Worm (Caenorhabditis elegans) whole organism, L1 larva: ENCODE data around the gene gst-10.
A peak's percentile ranks its signal among the peaks of the same experiment; 100 is the strongest.
"Not testable (repeated sequence)": the region's sequence is repeated elsewhere in the genome, so short reads cannot be mapped to it uniquely, and the experiment has no call there.

ENCODE experiments used
- C04F5.9 ChIP-seq: sonication (generic microtip); optimal IDR thresholded peaks from 2 replicates; lab custom pipeline; 2016; ENCODE audit warnings: missing genetic modification characterization, missing compliant biosample characterization
- C16A3.4 ChIP-seq: fragments of 150-350 bp; optimal IDR thresholded peaks from 2 replicates; lab custom pipeline; 2014; ENCODE audit warnings: missing biosample characterization, missing genetic modification characterization
- C34B4.2 ChIP-seq: sonication (generic microtip); optimal IDR thresholded peaks from 2 replicates; lab custom pipeline; 2017; ENCODE audit warnings: mild to moderate bottlenecking, missing genetic modification characterization, missing compliant biosample characterization
- Y116A8C.19 ChIP-seq: sonication (generic microtip); optimal IDR thresholded peaks from 2 replicates; lab custom pipeline; 2016; ENCODE audit warnings: missing compliant biosample characterization, missing genetic modification characterization, borderline replicate concordance
- aha-1 ChIP-seq: fragments of 150-350 bp; optimal IDR thresholded peaks from 2 replicates; lab custom pipeline; 2014; ENCODE audit warnings: missing biosample characterization, missing genetic modification characterization
- alr-1 ChIP-seq: fragments of 200-800 bp; sonication (Bioruptor generic); optimal IDR thresholded peaks from 2 replicates; lab custom pipeline; 2018; ENCODE audit warnings: borderline replicate concordance, mild to moderate bottlenecking, missing genetic modification characterization, missing compliant biosample characterization
- blmp-1 ChIP-seq: fragments of 150-350 bp; optimal IDR thresholded peaks from 2 replicates; lab custom pipeline; 2014; ENCODE audit warnings: missing biosample characterization, missing genetic modification characterization
- ceh-90 ChIP-seq: sonication (generic microtip); optimal IDR thresholded peaks from 2 replicates; lab custom pipeline; 2016; ENCODE audit warnings: missing genetic modification characterization, missing compliant biosample characterization
- dpl-1 ChIP-seq, 3 experiments: fragments of 150-350 bp in 2 of 3; sonication (generic microtip) in 1 of 3; optimal IDR thresholded peaks; 2 replicates each; lab custom pipeline; 2014 to 2017; ENCODE audit warnings: missing biosample characterization in 3 of 3, missing genetic modification characterization in 3 of 3, missing genetic modification reagents in 3 of 3
- dsc-1 ChIP-seq: sonication (generic microtip); optimal IDR thresholded peaks from 2 replicates; lab custom pipeline; 2016; ENCODE audit warnings: mild to moderate bottlenecking, missing genetic modification characterization, missing compliant biosample characterization
- efl-1 ChIP-seq, 4 experiments: fragments of 150-350 bp; optimal IDR thresholded peaks in 3 of 4; peaks in 1 of 4; 1 replicate in 1 of 4; 2 replicates in 3 of 4; lab custom pipeline; 2014; ENCODE audit warnings: missing biosample characterization in 2 of 4, missing genetic modification characterization in 2 of 4, missing genetic modification reagents in 2 of 4
- efl-3 ChIP-seq: fragments of 200-800 bp; sonication (Bioruptor generic); optimal IDR thresholded peaks from 2 replicates; lab custom pipeline; 2018; ENCODE audit warnings: mild to moderate bottlenecking, missing genetic modification characterization, missing compliant biosample characterization
- egl-13 ChIP-seq: sonication (generic microtip); optimal IDR thresholded peaks from 2 replicates; lab custom pipeline; 2016; ENCODE audit warnings: missing genotype, missing genetic modification reagents, missing genetic modification characterization, missing compliant biosample characterization
- elt-2 ChIP-seq: sonication (generic microtip); optimal IDR thresholded peaks from 2 replicates; lab custom pipeline; 2016; ENCODE audit warnings: missing genetic modification characterization, mild to moderate bottlenecking, inconsistent platforms, missing compliant biosample characterization, missing genetic modification reagents
- ets-5 ChIP-seq: fragments of 200-800 bp; sonication (Bioruptor generic); IDR thresholded peaks from 2 replicates; pipeline ENCODE4 v1.3.6; 2022; ENCODE audit warnings: missing genetic modification characterization, missing compliant biosample characterization
- grh-1 ChIP-seq: fragments of 200-800 bp; sonication (Bioruptor generic); IDR thresholded peaks from 2 replicates; pipeline ENCODE4 v1.3.6; 2022; ENCODE audit warnings: missing genetic modification reagents, missing genetic modification characterization, missing compliant biosample characterization
- jun-1 ChIP-seq: fragments of 150-350 bp; optimal IDR thresholded peaks from 2 replicates; lab custom pipeline; 2014; ENCODE audit warnings: missing biosample characterization, missing genetic modification reagents, missing genetic modification characterization
- lin-13 ChIP-seq: fragments of 150-350 bp; optimal IDR thresholded peaks from 2 replicates; lab custom pipeline; 2014; ENCODE audit warnings: missing biosample characterization, missing genetic modification reagents, missing genetic modification characterization
- lin-15B ChIP-seq: fragments of 150-350 bp; sonication (generic microtip); optimal IDR thresholded peaks from 3 replicates; lab custom pipeline; 2014; ENCODE audit warnings: missing biosample characterization, missing genetic modification characterization
- lin-39 ChIP-seq: fragments of 150-350 bp; optimal IDR thresholded peaks from 2 replicates; lab custom pipeline; 2014; ENCODE audit warnings: missing biosample characterization, missing genetic modification reagents, missing genetic modification characterization
- lsy-2 ChIP-seq, 2 experiments: fragments of 150-350 bp; optimal IDR thresholded peaks; 2 replicates each; lab custom pipeline; 2014; ENCODE audit warnings: missing biosample characterization in 2 of 2, missing genetic modification characterization in 2 of 2
- mef-2 ChIP-seq: fragments of 150-350 bp; optimal IDR thresholded peaks from 2 replicates; lab custom pipeline; 2014; ENCODE audit warnings: missing biosample characterization, missing genetic modification characterization
- nhr-85 ChIP-seq: sonication (generic microtip); peaks from one replicate; lab custom pipeline; 2016; ENCODE audit warnings: missing genetic modification characterization, inconsistent platforms, missing compliant biosample characterization
- pax-3 ChIP-seq: fragments of 200-800 bp; sonication (Bioruptor generic); optimal IDR thresholded peaks from 2 replicates; lab custom pipeline; 2018; ENCODE audit warnings: mild to moderate bottlenecking, missing genetic modification characterization, moderate library complexity, missing compliant biosample characterization
- rnt-1 ChIP-seq: sonication (generic microtip); optimal IDR thresholded peaks from 2 replicates; lab custom pipeline; 2016; ENCODE audit warnings: mild to moderate bottlenecking, missing genetic modification characterization, moderate library complexity, missing compliant biosample characterization
- snpc-4 ChIP-seq: fragments of 150-350 bp; optimal IDR thresholded peaks from 2 replicates; lab custom pipeline; 2014; ENCODE audit warnings: missing biosample characterization, missing genetic modification characterization
- tlp-1 ChIP-seq: fragments of 150-350 bp; optimal IDR thresholded peaks from 2 replicates; lab custom pipeline; 2014; ENCODE audit warnings: missing biosample characterization, missing genetic modification characterization
- unc-130 ChIP-seq: fragments of 150-350 bp; optimal IDR thresholded peaks from 2 replicates; lab custom pipeline; 2017; ENCODE audit warnings: missing biosample characterization, missing genetic modification characterization, inconsistent platforms
- unc-30 ChIP-seq: sonication (generic microtip); optimal IDR thresholded peaks from 2 replicates; lab custom pipeline; 2017; ENCODE audit warnings: missing biosample characterization, missing genetic modification characterization
- unc-62 ChIP-seq: fragments of 150-350 bp; optimal IDR thresholded peaks from 2 replicates; lab custom pipeline; 2014; ENCODE audit warnings: missing biosample characterization, missing genetic modification reagents, missing genetic modification characterization
- unc-86 ChIP-seq: sonication (generic microtip); optimal IDR thresholded peaks from 2 replicates; lab custom pipeline; 2016; ENCODE audit warnings: missing genetic modification characterization, missing compliant biosample characterization
- unc-98 ChIP-seq: fragments of 200-800 bp; sonication (Bioruptor generic); IDR thresholded peaks from 2 replicates; pipeline ENCODE4 v1.3.6; 2022; ENCODE audit warnings: missing genetic modification characterization, missing compliant biosample characterization
- xbp-1 ChIP-seq: sonication (generic microtip); optimal IDR thresholded peaks from 2 replicates; lab custom pipeline; 2016; ENCODE audit warnings: missing genetic modification characterization, missing compliant biosample characterization
- zag-1 ChIP-seq: fragments of 150-350 bp; optimal IDR thresholded peaks from 2 replicates; lab custom pipeline; 2014; ENCODE audit warnings: missing biosample characterization, missing genetic modification characterization
- zip-4 ChIP-seq: fragments of 200-800 bp; sonication (Bioruptor generic); optimal IDR thresholded peaks from 2 replicates; lab custom pipeline; 2018; ENCODE audit warnings: mild to moderate bottlenecking, missing genetic modification characterization, moderate library complexity, missing compliant biosample characterization

The gst-10 gene

ce11 chrV:2585727-2586126, 24.2 kb downstream of the gst-10 start, which contains the start of gene C29G2.6:
Gene C29G2.6, minus strand, starts transcription at chrV:2585908.
- TF ChIP-seq Y116A8C.19 (tag; lab: Kevin White, UChicago) = no peak
- TF ChIP-seq elt-2 = peak; percentile 54

ce11 chrV:2589834-2590233, 28.3 kb downstream of the gst-10 start:
- TF ChIP-seq ceh-90 (no peak), rnt-1 (tag; lab: Kevin White, UChicago) (no peak), lin-39 (tag; lab: Kevin White, UChicago) (no peak), nhr-85 (tag; lab: Kevin White, UChicago) (no peak), unc-86 (tag; lab: Kevin White, UChicago) (no peak), snpc-4 (tag; lab: Kevin White, UChicago) (no peak), ets-5 (GFP tag; lab: Robert Waterston, UW) (no peak), aha-1 (tag; lab: Kevin White, UChicago) (no peak), mef-2 (tag; lab: Kevin White, UChicago) (no peak), dpl-1 (GFP tag; optimal IDR thresholded peaks at IDR 0.05; lab: Kevin White, UChicago) (no peak), C16A3.4 (no peak), zag-1 (tag; lab: Kevin White, UChicago) (no peak), lsy-2 (tag; optimal IDR thresholded peaks at IDR 0.05; lab: Kevin White, UChicago) (no peak), tlp-1 (tag; lab: Kevin White, UChicago) (no peak), zip-4 (no peak), unc-98 (GFP tag; lab: Robert Waterston, UW) (no peak)
- TF ChIP-seq, all 84 proteins: peak for 0

- TF ChIP-seq blmp-1 (tag; lab: Kevin White, UChicago) (no peak), egl-13 (tag; lab: Kevin White, UChicago) (no peak), efl-1 (optimal IDR thresholded peaks at IDR 0.05; lab: Kevin White, UChicago) (no peak), efl-1 (GFP tag; optimal IDR thresholded peaks at IDR 0.05 in 1 of 2; lab: Kevin White, UChicago) (peak in 1 of 2 experiments; percentile 85), elt-2 (peak; percentile 27), C34B4.2 (no peak), unc-62 (no peak), snpc-4 (tag; lab: Kevin White, UChicago) (no peak), lin-13 (GFP tag; lab: Kevin White, UChicago) (no peak)
These were observed 30.7 kb downstream of the gst-10 start, which contains the start of gene irg-3 for ce11 chrV:2592173-2592676. Gene irg-3, plus strand, starts transcription at chrV:2592591.

ce11 chrV:2595720-2596119, 34.2 kb downstream of the gst-10 start:
- TF ChIP-seq unc-130 (tag; lab: Kevin White, UChicago) (no peak), unc-62 (no peak), efl-3 (GFP tag; lab: Kevin White, UChicago) (no peak), lin-15B (no peak), alr-1 (no peak), xbp-1 (no peak), rnt-1 (tag; lab: Kevin White, UChicago) (no peak), grh-1 (GFP tag; lab: Robert Waterston, UW) (no peak), C04F5.9 (tag; lab: Kevin White, UChicago) (no peak), zip-4 (no peak), dsc-1 (tag; lab: Kevin White, UChicago) (no peak)
- TF ChIP-seq, all 84 proteins: peak for 0

- TF ChIP-seq pax-3, jun-1, unc-30 (tag; lab: Kevin White, UChicago): not testable (repeated sequence)
- TF ChIP-seq, all 84 proteins: peak for 0; not testable (repeated sequence) for 84
These were observed 37.3 kb downstream of the gst-10 start, which contains the start of gene F53E10.5 for ce11 chrV:2598830-2599229. Gene F53E10.5, minus strand, starts transcription at chrV:2598930.
